Fruit fly (Drosophila melanogaster) whole organism, prepupa: ENCODE measurements around the gene red.

Experiments
- Blimp-1 ChIP-seq: fragments of 200-800 bp; sonication (Bioruptor generic); optimal IDR thresholded peaks from 3 replicates; lab custom pipeline; 2017; ENCODE audit warnings: missing biosample characterization, missing genetic modification characterization, mild to moderate bottlenecking, moderate library complexity, missing genetic modification reagents
- CG10631 ChIP-seq: fragments of 200-800 bp; sonication (Bioruptor generic); optimal IDR thresholded peaks from 2 replicates; lab custom pipeline; 2016; ENCODE audit warnings: missing biosample characterization, missing genetic modification characterization
- CG10669 ChIP-seq: fragments of 200-800 bp; sonication (Bioruptor generic); optimal IDR thresholded peaks from 3 replicates; lab custom pipeline; 2018; ENCODE audit warnings: missing biosample characterization, mild to moderate bottlenecking, missing genetic modification characterization, moderate library complexity
- CG11294 ChIP-seq: fragments of 200-800 bp; sonication (Bioruptor generic); IDR thresholded peaks from 2 replicates; pipeline ENCODE4 v1.3.6; 2022; ENCODE audit warnings: missing biosample characterization, missing genetic modification characterization
- CG11762 ChIP-seq: fragments of 200-800 bp; sonication (Bioruptor generic); optimal IDR thresholded peaks from 3 replicates; lab custom pipeline; 2016; ENCODE audit warnings: missing biosample characterization, missing genetic modification characterization; ENCODE audit not compliant: insufficient read depth
- CG11902 ChIP-seq: fragments of 200-800 bp; sonication (Bioruptor generic); optimal IDR thresholded peaks from 3 replicates; lab custom pipeline; 2016; ENCODE audit warnings: missing biosample characterization, missing genetic modification characterization
- CG3032 ChIP-seq: fragments of 200-800 bp; optimal IDR thresholded peaks from 2 replicates; lab custom pipeline; 2019; ENCODE audit warnings: missing biosample characterization, mild to moderate bottlenecking, missing genetic modification characterization, moderate library complexity
- CG31627 ChIP-seq: fragments of 200-800 bp; sonication (Bioruptor generic); optimal IDR thresholded peaks from 3 replicates; lab custom pipeline; 2016; ENCODE audit warnings: missing biosample characterization, missing genetic modification characterization
- CG34406 ChIP-seq: fragments of 200-800 bp; sonication (Bioruptor generic); optimal IDR thresholded peaks from 3 replicates; lab custom pipeline; 2016; ENCODE audit warnings: missing biosample characterization, missing genetic modification characterization
- CG3919 ChIP-seq: fragments of 200-800 bp; sonication (Bioruptor generic); optimal IDR thresholded peaks from 3 replicates; lab custom pipeline; 2016; ENCODE audit warnings: missing biosample characterization, missing genetic modification characterization
- CG6163 ChIP-seq: fragments of 200-800 bp; sonication (Bioruptor generic); IDR thresholded peaks from 3 replicates; pipeline ENCODE4 v1.3.6; 2022; ENCODE audit warnings: missing biosample characterization, missing genetic modification characterization
- CG6276 ChIP-seq: fragments of 200-800 bp; sonication (Bioruptor generic); optimal IDR thresholded peaks from 2 replicates; lab custom pipeline; 2017; ENCODE audit warnings: missing biosample characterization, mild to moderate bottlenecking, missing genetic modification characterization
- CG6792 ChIP-seq: fragments of 200-800 bp; sonication (Bioruptor generic); optimal IDR thresholded peaks from 3 replicates; lab custom pipeline; 2016; ENCODE audit warnings: missing biosample characterization, missing genetic modification characterization
- CG6808 ChIP-seq: fragments of 200-800 bp; sonication (Bioruptor generic); optimal IDR thresholded peaks from 3 replicates; lab custom pipeline; 2017; ENCODE audit warnings: missing biosample characterization, missing genetic modification characterization, mild to moderate bottlenecking, moderate library complexity, missing genetic modification reagents
- CG6854 ChIP-seq: fragments of 200-800 bp; sonication (Bioruptor generic); optimal IDR thresholded peaks from 2 replicates; lab custom pipeline; 2017; ENCODE audit warnings: missing biosample characterization, mild to moderate bottlenecking, missing genetic modification characterization
- CG7368 ChIP-seq: fragments of 200-800 bp; sonication (Bioruptor generic); optimal IDR thresholded peaks from 3 replicates; lab custom pipeline; 2016; ENCODE audit warnings: missing biosample characterization, missing genetic modification characterization
- CG8119 ChIP-seq: fragments of 200-800 bp; sonication (Bioruptor generic); IDR thresholded peaks from 3 replicates; pipeline ENCODE4 v1.3.6; 2022; ENCODE audit warnings: missing biosample characterization, missing genetic modification characterization
- CG8319 ChIP-seq: fragments of 200-800 bp; sonication (Bioruptor generic); optimal IDR thresholded peaks from 3 replicates; lab custom pipeline; 2016; ENCODE audit warnings: missing biosample characterization, missing genetic modification characterization
- CG8632 ChIP-seq: fragments of 200-800 bp; sonication (Bioruptor generic); optimal IDR thresholded peaks from 3 replicates; lab custom pipeline; 2016; ENCODE audit warnings: missing biosample characterization, missing genetic modification characterization
- Eip75B ChIP-seq: fragments of 200-800 bp; sonication (Bioruptor generic); optimal IDR thresholded peaks from 3 replicates; lab custom pipeline; 2016; ENCODE audit warnings: missing biosample characterization, missing genetic modification characterization
- Eip93F ChIP-seq: fragments of 200-800 bp; sonication (Bioruptor generic); optimal IDR thresholded peaks from 2 replicates; lab custom pipeline; 2016; ENCODE audit warnings: missing biosample characterization, mild to moderate bottlenecking, missing genetic modification characterization
- Ets21C ChIP-seq: fragments of 200-800 bp; sonication (Bioruptor generic); optimal IDR thresholded peaks from 3 replicates; lab custom pipeline; 2016; ENCODE audit warnings: missing biosample characterization, missing genetic modification characterization
- Gug ChIP-seq: fragments of 200-800 bp; sonication (Bioruptor generic); IDR thresholded peaks from 2 replicates; pipeline ENCODE4 v1.3.6; 2022; ENCODE audit warnings: missing biosample characterization, missing genetic modification characterization
- Hr38 ChIP-seq: sonication (Bioruptor generic); optimal IDR thresholded peaks from 2 replicates; lab custom pipeline; 2016; ENCODE audit warnings: missing biosample characterization, missing genetic modification characterization
- Hr39 ChIP-seq: fragments of 200-800 bp; sonication (Bioruptor generic); optimal IDR thresholded peaks from 2 replicates; lab custom pipeline; 2016; ENCODE audit warnings: missing biosample characterization, missing genetic modification characterization
- Hr4 ChIP-seq: fragments of 200-800 bp; sonication (Bioruptor generic); optimal IDR thresholded peaks from 3 replicates; lab custom pipeline; 2016; ENCODE audit warnings: missing biosample characterization, missing genetic modification characterization
- Lpt ChIP-seq: fragments of 200-800 bp; sonication (Bioruptor generic); optimal IDR thresholded peaks from 3 replicates; lab custom pipeline; 2016; ENCODE audit warnings: missing biosample characterization, missing genetic modification characterization
- OdsH ChIP-seq: fragments of 200-800 bp; sonication (Bioruptor generic); optimal IDR thresholded peaks from 3 replicates; lab custom pipeline; 2016; ENCODE audit warnings: missing biosample characterization, missing genetic modification characterization
- Smox ChIP-seq: fragments of 200-800 bp; sonication (Bioruptor generic); optimal IDR thresholded peaks from 3 replicates; lab custom pipeline; 2016; ENCODE audit warnings: missing biosample characterization, missing genetic modification characterization
- Sox102F ChIP-seq: fragments of 200-800 bp; sonication (Bioruptor generic); optimal IDR thresholded peaks from 2 replicates; lab custom pipeline; 2016; ENCODE audit warnings: missing biosample characterization, mild to moderate bottlenecking, missing genetic modification characterization
- Sox14 ChIP-seq: fragments of 200-800 bp; sonication (Bioruptor generic); optimal IDR thresholded peaks from 3 replicates; lab custom pipeline; 2016; ENCODE audit warnings: missing biosample characterization, missing genetic modification characterization
- Sox15 ChIP-seq: fragments of 200-800 bp; sonication (Bioruptor generic); optimal IDR thresholded peaks from 3 replicates; lab custom pipeline; 2016; ENCODE audit warnings: missing biosample characterization, missing genetic modification characterization
- achi ChIP-seq: fragments of 200-800 bp; sonication (Bioruptor generic); optimal IDR thresholded peaks from 3 replicates; lab custom pipeline; 2016; ENCODE audit warnings: missing biosample characterization, missing genetic modification characterization
- dac ChIP-seq: fragments of 200-800 bp; sonication (Bioruptor generic); optimal IDR thresholded peaks from 2 replicates; lab custom pipeline; 2017; ENCODE audit warnings: missing biosample characterization, mild to moderate bottlenecking, missing genetic modification characterization
- dsx ChIP-seq: fragments of 200-800 bp; optimal IDR thresholded peaks from 3 replicates; lab custom pipeline; 2019; ENCODE audit warnings: missing biosample characterization, mild to moderate bottlenecking, missing genetic modification characterization, moderate library complexity; ENCODE audit not compliant: poor library complexity, severe bottlenecking
- eg ChIP-seq: fragments of 200-800 bp; sonication (Bioruptor generic); IDR thresholded peaks from 3 replicates; pipeline ENCODE4 v1.3.6; 2022; ENCODE audit warnings: missing biosample characterization, missing genetic modification characterization
- esn ChIP-seq: fragments of 200-800 bp; sonication (Bioruptor generic); optimal IDR thresholded peaks from 2 replicates; lab custom pipeline; 2016; ENCODE audit warnings: missing biosample characterization, mild to moderate bottlenecking, missing genetic modification characterization, moderate library complexity
- fd59A ChIP-seq: fragments of 200-800 bp; sonication (Bioruptor generic); optimal IDR thresholded peaks from 2 replicates; lab custom pipeline; 2017; ENCODE audit warnings: missing biosample characterization, mild to moderate bottlenecking, missing genetic modification characterization, missing genetic modification reagents
- fd85E ChIP-seq: fragments of 200-800 bp; sonication (Bioruptor generic); optimal IDR thresholded peaks from 3 replicates; lab custom pipeline; 2016; ENCODE audit warnings: missing biosample characterization, missing genetic modification characterization
- lz ChIP-seq: fragments of 200-800 bp; sonication (Bioruptor generic); optimal IDR thresholded peaks from 3 replicates; lab custom pipeline; 2016; ENCODE audit warnings: missing biosample characterization, missing genetic modification characterization
- pdm3 ChIP-seq: fragments of 200-800 bp; sonication (Bioruptor generic); optimal IDR thresholded peaks from 3 replicates; lab custom pipeline; 2016; ENCODE audit warnings: missing biosample characterization, missing genetic modification characterization
- salr ChIP-seq, 2 experiments: fragments of 200-800 bp; sonication (Bioruptor generic); optimal IDR thresholded peaks; 3 replicates each; lab custom pipeline; 2016 to 2018; ENCODE audit warnings: missing biosample characterization in 2 of 2, missing genetic modification characterization in 2 of 2, mild to moderate bottlenecking in 1 of 2
- spab ChIP-seq: fragments of 200-800 bp; sonication (Bioruptor generic); optimal IDR thresholded peaks from 2 replicates; lab custom pipeline; 2017; ENCODE audit warnings: missing biosample characterization, mild to moderate bottlenecking, missing genetic modification characterization, missing genetic modification reagents
- ss ChIP-seq, 2 experiments: fragments of 200-800 bp; sonication (Bioruptor generic); optimal IDR thresholded peaks; 2 replicates in 1 of 2; 3 replicates in 1 of 2; lab custom pipeline; 2017 to 2018; ENCODE audit warnings: mild to moderate bottlenecking in 2 of 2, missing biosample characterization in 2 of 2, missing genetic modification characterization in 2 of 2, moderate library complexity in 1 of 2
- svp ChIP-seq: fragments of 200-800 bp; sonication (Bioruptor generic); peaks from one replicate; lab custom pipeline; 2016; ENCODE audit warnings: missing biosample characterization, missing genetic modification characterization
- vri ChIP-seq: fragments of 200-800 bp; sonication (Bioruptor generic); optimal IDR thresholded peaks from 3 replicates; lab custom pipeline; 2016; ENCODE audit warnings: missing biosample characterization, mild to moderate bottlenecking, missing genetic modification characterization

Gene red

DNA sequence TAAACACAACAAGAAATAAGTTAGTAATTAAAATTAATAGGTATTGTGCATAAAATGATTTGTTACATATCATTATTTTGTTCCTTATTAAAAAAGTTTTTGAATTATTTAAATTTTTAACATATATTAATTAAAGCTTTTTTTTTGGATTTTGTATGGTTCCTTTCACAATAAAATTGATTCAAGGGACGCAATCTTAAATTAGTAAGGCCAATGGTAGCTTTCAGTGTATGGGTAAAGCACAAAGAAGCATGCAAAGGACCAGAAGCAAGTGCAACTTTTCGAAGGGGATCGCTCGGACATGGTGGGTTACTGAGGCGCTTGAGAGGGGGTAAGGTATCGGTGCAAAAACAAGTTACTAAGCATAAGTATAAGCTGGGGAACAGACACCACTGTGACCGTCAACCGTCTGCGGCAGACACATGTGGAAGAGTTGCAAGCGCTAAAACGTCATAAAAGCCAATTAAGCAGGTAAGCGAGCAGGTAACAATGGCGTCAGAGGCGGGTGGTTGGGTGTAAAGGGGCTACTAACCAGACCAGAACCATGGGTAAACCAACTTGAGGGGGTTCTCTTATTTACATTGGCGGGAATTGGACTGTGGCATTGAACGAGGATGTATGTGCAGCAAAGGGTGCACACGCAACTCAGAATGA, 13.2 kb upstream of the red start:
- TF ChIP-seq ss (GFP tag; optimal IDR thresholded peaks at IDR 0.05; lab: Kevin White, UChicago) (peak in 1 of 2 experiments; percentile 89), CG34406 (GFP tag; lab: Kevin White, UChicago) (peak; percentile 53), CG6792 (GFP tag; lab: Kevin White, UChicago) (peak; percentile 24), fd59A (GFP tag; lab: Kevin White, UChicago) (peak; percentile 20), CG10631 (peak; percentile 69), Sox102F (GFP tag; lab: Kevin White, UChicago) (peak; percentile 23), CG6808 (peak; percentile 34), salr (GFP tag; optimal IDR thresholded peaks at IDR 0.05; lab: Kevin White, UChicago) (no peak), Hr4 (no peak), CG10669 (GFP tag; lab: Kevin White, UChicago) (no peak), CG31627 (no peak), dsx (GFP tag; lab: Kevin White, UChicago) (peak; percentile 70), svp (peak; percentile 74), Hr38 (no peak), CG6163 (GFP tag; lab: Robert Waterston, UW) (peak; percentile 7; the same call in 1 of the 3 replicates), CG8119 (GFP tag; lab: Robert Waterston, UW) (no peak)

dm6 chr3R:14277894-14278522, 10.9 kb upstream of the red start:
- TF ChIP-seq CG7368 = peak; percentile 94
- peak; percentile 94 for TF ChIP-seq CG6276 (GFP tag; lab: Kevin White, UChicago)
- peak; percentile 94 for TF ChIP-seq Lpt (GFP tag; lab: Kevin White, UChicago)
- peak; percentile 82 for TF ChIP-seq CG31627
- peak; percentile 95 for TF ChIP-seq CG34406 (GFP tag; lab: Kevin White, UChicago)
- TF ChIP-seq eg (GFP tag; lab: Robert Waterston, UW) = peak; percentile 98
- peak; percentile 94 for TF ChIP-seq Eip93F (GFP tag; lab: Kevin White, UChicago)
- TF ChIP-seq Eip75B (GFP tag; lab: Kevin White, UChicago) = peak; percentile 95
- TF ChIP-seq CG11294 (GFP tag; lab: Robert Waterston, UW) = peak; percentile 93
- TF ChIP-seq CG8632 (GFP tag; lab: Kevin White, UChicago) = peak; percentile 97
- TF ChIP-seq Sox14 (GFP tag; lab: Kevin White, UChicago) = peak; percentile 89
- peak; percentile 98 for TF ChIP-seq CG3032
- peak; percentile 89 for TF ChIP-seq lz (GFP tag; lab: Kevin White, UChicago)
- TF ChIP-seq achi (GFP tag; lab: Kevin White, UChicago) = peak; percentile 97
- peak; percentile 86 for TF ChIP-seq Blimp-1 (GFP tag; lab: Kevin White, UChicago)
- TF ChIP-seq CG6808 = peak; percentile 98
- peak; percentile 94 for TF ChIP-seq CG6854 (GFP tag; lab: Kevin White, UChicago)
- peak; percentile 92 for TF ChIP-seq Smox (GFP tag; lab: Kevin White, UChicago)
- TF ChIP-seq CG11762 (GFP tag; lab: Kevin White, UChicago) = peak; percentile 92
- peak; percentile 97 for TF ChIP-seq CG10631
- TF ChIP-seq Sox15 = peak; percentile 78
- TF ChIP-seq Hr38 = no peak
- peak; percentile 86 for TF ChIP-seq dac (GFP tag; lab: Kevin White, UChicago)
- peak; percentile 80 for TF ChIP-seq Hr39
- TF ChIP-seq fd85E (GFP tag; lab: Kevin White, UChicago) = peak; percentile 82
- TF ChIP-seq esn = peak; percentile 97
- TF ChIP-seq Gug (GFP tag; lab: Robert Waterston, UW) = peak; percentile 96
- peak; percentile 92 for TF ChIP-seq CG8319 (GFP tag; lab: Kevin White, UChicago)
- peak; percentile 97 for TF ChIP-seq spab (GFP tag; lab: Kevin White, UChicago)
- peak; percentile 99 for TF ChIP-seq CG8119 (GFP tag; lab: Robert Waterston, UW)
- TF ChIP-seq CG3919 (GFP tag; lab: Kevin White, UChicago) = peak; percentile 98
- peak; percentile 95 for TF ChIP-seq svp
- peak; percentile 92 for TF ChIP-seq pdm3 (GFP tag; lab: Kevin White, UChicago)
- TF ChIP-seq CG11902 (GFP tag; lab: Kevin White, UChicago) = peak; percentile 80
- TF ChIP-seq vri (GFP tag; lab: Kevin White, UChicago) = peak; percentile 94
- peak; percentile 97 for TF ChIP-seq OdsH
- TF ChIP-seq CG6163 (GFP tag; lab: Robert Waterston, UW) = peak; percentile 98
- TF ChIP-seq fd59A (GFP tag; lab: Kevin White, UChicago) = peak; percentile 97
- peak; percentile 71 for TF ChIP-seq Ets21C (GFP tag; lab: Kevin White, UChicago)
- TF ChIP-seq CG6792 (GFP tag; lab: Kevin White, UChicago) = peak; percentile 97
